Worm (Caenorhabditis elegans) whole organism, young adult: ENCODE results near the gene zig-2.

ENCODE experiments used
- F52B5.7 ChIP-seq: sonication (generic microtip); optimal IDR thresholded peaks from 2 replicates; lab custom pipeline; 2016; ENCODE audit warnings: mild to moderate bottlenecking, missing genetic modification characterization, missing compliant biosample characterization
- Y53F4B.3 ChIP-seq: fragments of 200-800 bp; sonication (Bioruptor generic); IDR thresholded peaks from 2 replicates; pipeline ENCODE4 v1.3.6; 2022; ENCODE audit warnings: missing genetic modification reagents, missing genetic modification characterization, missing compliant biosample characterization
- cebp-1 ChIP-seq, 2 experiments: fragments of 200-800 bp in 1 of 2; sonication (Bioruptor generic) in 1 of 2; sonication (generic microtip) in 1 of 2; IDR thresholded peaks in 1 of 2; optimal IDR thresholded peaks in 1 of 2; 2 replicates each; pipeline versions ENCODE4 v1.3.6 to Lab custom; 2017 to 2022; ENCODE audit warnings: missing compliant biosample characterization in 2 of 2, missing genetic modification characterization in 2 of 2, mild to moderate bottlenecking in 1 of 2, missing genetic modification reagents in 1 of 2, moderate library complexity in 1 of 2
- ceh-91 ChIP-seq: fragments of 200-800 bp; sonication (Bioruptor generic); IDR thresholded peaks from 2 replicates; pipeline ENCODE4 v1.3.6; 2022; ENCODE audit warnings: missing genetic modification reagents, missing genetic modification characterization, missing compliant biosample characterization
- dpl-1 ChIP-seq: fragments of 150-350 bp; optimal IDR thresholded peaks from 2 replicates; lab custom pipeline; 2014; ENCODE audit warnings: missing biosample characterization, missing genetic modification reagents, missing genetic modification characterization
- egl-44 ChIP-seq: fragments of 200-800 bp; sonication (Bioruptor generic); IDR thresholded peaks from 2 replicates; pipeline ENCODE4 v1.3.6; 2022; ENCODE audit warnings: missing genetic modification reagents, missing genetic modification characterization, missing compliant biosample characterization
- lsy-27 ChIP-seq: sonication (generic microtip); optimal IDR thresholded peaks from 2 replicates; lab custom pipeline; 2017; ENCODE audit warnings: missing genetic modification characterization, mild to moderate bottlenecking, missing compliant biosample characterization, antibody characterized with exemption, missing genotype, borderline replicate concordance; ENCODE audit not compliant: insufficient read depth
- nhr-90 ChIP-seq: sonication (generic microtip); optimal IDR thresholded peaks from 2 replicates; lab custom pipeline; 2016; ENCODE audit warnings: missing genotype, mild to moderate bottlenecking, missing genetic modification characterization, missing compliant biosample characterization
- snpc-4 ChIP-seq, 5 experiments: fragments of 150-350 bp in 1 of 5; sonication (generic microtip) in 4 of 5; optimal IDR thresholded peaks; 2 replicates each; lab custom pipeline; 2014 to 2018; ENCODE audit warnings: missing genetic modification characterization in 5 of 5, missing biosample characterization in 3 of 5, antibody characterized with exemption in 2 of 5, mild to moderate bottlenecking in 2 of 5, missing compliant biosample characterization in 2 of 5, missing genotype in 2 of 5, moderate library complexity in 2 of 5, missing genetic modification reagents in 1 of 5

- TF ChIP-seq ceh-91 (GFP tag; lab: Robert Waterston, UW) (no peak), Y53F4B.3 (GFP tag; lab: Robert Waterston, UW) (no peak), dpl-1 (GFP tag; lab: Kevin White, UChicago) (no peak), egl-44 (GFP tag; lab: Robert Waterston, UW) (no peak), cebp-1 (GFP tag; IDR thresholded peaks at IDR 0.05; lab: Robert Waterston, UW) (no peak), cebp-1 (tag; optimal IDR thresholded peaks at IDR 0.05; lab: Kevin White, UChicago) (no peak), snpc-4 (GFP tag; optimal IDR thresholded peaks at IDR 0.05; lab: Kevin White, UChicago) (no peak), snpc-4 (tag; optimal IDR thresholded peaks at IDR 0.05; lab: Kevin White, UChicago) (no peak), nhr-90 (no peak), F52B5.7 (tag; lab: Kevin White, UChicago) (no peak), lsy-27 (tag; lab: Kevin White, UChicago) (no peak)
These were observed 19.2 kb upstream of the zig-2 start, which contains the start of the genes nspc-15 and F19H6.6 for ce11 chrX:12360444-12360843.
